Worm (Caenorhabditis elegans): ENCODE data around the gene msrp-4.

Gene msrp-4

DNA sequence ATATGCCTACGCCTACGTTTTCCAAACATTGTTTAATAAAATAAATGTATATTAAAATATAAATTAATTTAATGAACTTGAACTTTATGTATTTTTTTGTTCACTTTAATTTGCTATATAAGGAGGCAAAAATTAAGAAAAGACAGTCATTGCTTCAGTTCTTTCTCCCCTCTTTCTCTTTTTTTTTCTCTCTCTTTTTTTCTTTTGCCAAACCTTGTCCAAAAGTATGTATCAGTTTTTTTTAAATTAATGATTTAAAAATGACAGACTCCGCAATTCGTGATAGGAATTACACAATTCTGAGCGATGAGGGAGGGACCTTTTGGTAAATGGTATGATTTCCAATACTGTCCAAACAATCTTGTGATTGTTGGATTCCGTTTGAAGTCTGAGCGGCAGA lies 19.6 kb downstream of the msrp-4 start, which contains the start of gene F46F5.13:
F46F5.13 (plus strand) TSS at position 301 of the 400 bp plus-strand sequence.
- TF ChIP-seq ztf-1 (GFP tag; conservative IDR thresholded peaks at IDR 0.05) = no peak
- TF ChIP-seq Y55F3AM.14 (GFP tag; optimal IDR thresholded peaks at IDR 0.05) = no peak
- TF ChIP-seq lin-13 (GFP tag; optimal IDR thresholded peaks at IDR 0.05) = no peak
- no peak for TF ChIP-seq ztf-11 (tag; optimal IDR thresholded peaks at IDR 0.05)
- no peak for TF ChIP-seq fos-1 (tag; optimal IDR thresholded peaks at IDR 0.05)
- no peak for TF ChIP-seq aly-2 (tag; optimal IDR thresholded peaks at IDR 0.05)
- no peak for TF ChIP-seq unc-39 (tag; optimal IDR thresholded peaks at IDR 0.05)
- TF ChIP-seq unc-62 (GFP tag; optimal IDR thresholded peaks at IDR 0.05) = no peak
- no peak for TF ChIP-seq ztf-4 (tag; optimal IDR thresholded peaks at IDR 0.05)
- no peak for TF ChIP-seq mdl-1 (tag; optimal IDR thresholded peaks at IDR 0.05)
- TF ChIP-seq ceh-16 (tag; optimal IDR thresholded peaks at IDR 0.05) = no peak
- no peak for TF ChIP-seq ama-1 (optimal IDR thresholded peaks at IDR 0.05)
- no peak for TF ChIP-seq lin-11 (tag; optimal IDR thresholded peaks at IDR 0.05)
- no peak for TF ChIP-seq sma-3 (GFP tag; optimal IDR thresholded peaks at IDR 0.05)
- TF ChIP-seq lin-39 (tag; optimal IDR thresholded peaks at IDR 0.05) = no peak
- TF ChIP-seq alr-1 (tag; optimal IDR thresholded peaks at IDR 0.05) = no peak

- TF ChIP-seq nhr-23 (tag; optimal IDR thresholded peaks at IDR 0.05) = no peak
- TF ChIP-seq nhr-6 (tag; optimal IDR thresholded peaks at IDR 0.05) = no peak
- TF ChIP-seq mab-5 (tag; optimal IDR thresholded peaks at IDR 0.05) = no peak
- no peak for TF ChIP-seq blmp-1 (tag; optimal IDR thresholded peaks at IDR 0.05; ENCODE audit: insufficient read depth)
- TF ChIP-seq unc-39 (tag; optimal IDR thresholded peaks at IDR 0.05) = no peak
- no peak for TF ChIP-seq nhr-237 (tag; optimal IDR thresholded peaks at IDR 0.05)
- TF ChIP-seq elt-3 (tag; optimal IDR thresholded peaks at IDR 0.05) = no peak
- no peak for TF ChIP-seq unc-55 (GFP tag; optimal IDR thresholded peaks at IDR 0.05)
- TF ChIP-seq ceh-82 (tag; optimal IDR thresholded peaks at IDR 0.05) = no peak
- no peak for TF ChIP-seq nhr-129 (tag; optimal IDR thresholded peaks at IDR 0.05)
- TF ChIP-seq nhr-25 (tag; optimal IDR thresholded peaks at IDR 0.05) = no peak
- TF ChIP-seq elt-1 (tag; optimal IDR thresholded peaks at IDR 0.05) = no peak
- no peak for TF ChIP-seq peb-1 (tag; optimal IDR thresholded peaks at IDR 0.05)
- no peak for TF ChIP-seq F13H6.1 (tag; optimal IDR thresholded peaks at IDR 0.05)
- no peak for TF ChIP-seq nhr-77 (tag; optimal IDR thresholded peaks at IDR 0.05)
- no peak for TF ChIP-seq sem-4 (tag; optimal IDR thresholded peaks at IDR 0.05)
- no peak for TF ChIP-seq ceh-16 (tag; optimal IDR thresholded peaks at IDR 0.05)
- TF ChIP-seq zag-1 (tag; optimal IDR thresholded peaks at IDR 0.05) = no peak
- TF ChIP-seq lin-11 (tag; optimal IDR thresholded peaks at IDR 0.05) = no peak
- no peak for TF ChIP-seq crh-2 (tag; optimal IDR thresholded peaks at IDR 0.05)
These were observed 22.9 kb downstream of the msrp-4 start, which contains the start of gene F46F5.14 for ce11 chrII:799700-800099. Gene F46F5.14, plus strand, starts transcription at chrII:800000.

DNA sequence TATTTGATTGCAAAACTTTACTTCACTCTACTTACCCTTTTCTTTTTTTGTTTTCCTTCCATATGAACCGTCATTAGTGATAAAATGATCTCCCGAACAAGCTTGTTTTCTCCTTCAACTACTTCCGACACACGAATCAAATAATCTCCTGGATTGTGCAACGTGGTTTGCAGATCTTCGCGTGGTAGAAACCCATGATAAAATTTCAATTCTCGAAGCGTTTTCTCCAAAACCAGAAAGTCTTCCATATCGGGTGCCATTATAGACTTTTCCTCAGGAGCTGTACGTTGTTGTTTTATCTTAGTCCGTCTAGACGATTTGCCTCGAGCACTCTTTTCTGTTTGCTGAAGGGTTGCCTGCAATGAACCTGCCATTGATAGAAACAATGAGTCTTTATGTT lies 25.2 kb downstream of the msrp-4 start:
- TF ChIP-seq elt-3 (tag; optimal IDR thresholded peaks at IDR 0.05) = no peak
- no peak for TF ChIP-seq nhr-129 (tag; optimal IDR thresholded peaks at IDR 0.05)
- no peak for TF ChIP-seq unc-62 (GFP tag; optimal IDR thresholded peaks at IDR 0.05)
- no peak for TF ChIP-seq nhr-12 (tag; optimal IDR thresholded peaks at IDR 0.05)

DNA sequence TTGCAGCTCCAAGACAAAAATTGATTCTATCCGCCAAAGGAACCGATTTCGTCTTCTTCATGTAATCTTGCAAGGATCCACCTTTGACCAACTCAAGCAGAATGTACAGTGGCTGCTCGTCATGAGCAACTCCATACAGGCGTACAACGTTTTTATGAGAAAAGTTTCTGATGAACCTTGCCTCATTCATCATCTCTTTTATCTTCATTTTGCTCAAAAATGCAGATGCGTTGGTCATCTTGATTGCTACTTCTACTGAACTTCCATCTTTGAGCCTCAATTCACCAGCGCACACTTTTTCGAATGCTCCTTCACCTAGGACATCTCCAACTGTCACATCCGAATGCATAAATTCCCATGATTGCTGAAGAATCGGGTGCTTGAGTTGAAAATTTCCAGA lies 25.7 kb downstream of the msrp-4 start:
- no peak for TF ChIP-seq lin-13 (GFP tag; optimal IDR thresholded peaks at IDR 0.05)
- no peak for TF ChIP-seq nhr-12 (tag; optimal IDR thresholded peaks at IDR 0.05)
- no peak for TF ChIP-seq ceh-16 (tag; optimal IDR thresholded peaks at IDR 0.05)
- TF ChIP-seq alr-1 (tag; optimal IDR thresholded peaks at IDR 0.05) = no peak
- TF ChIP-seq ztf-11 (tag; optimal IDR thresholded peaks at IDR 0.05) = no peak
- TF ChIP-seq crh-2 (tag; optimal IDR thresholded peaks at IDR 0.05) = no peak
- TF ChIP-seq unc-39 (tag; optimal IDR thresholded peaks at IDR 0.05) = no peak
- no peak for TF ChIP-seq lsy-2 (tag; optimal IDR thresholded peaks at IDR 0.05)
- TF ChIP-seq ztf-1 (GFP tag; conservative IDR thresholded peaks at IDR 0.05) = no peak

- no peak for TF ChIP-seq unc-39 (tag; optimal IDR thresholded peaks at IDR 0.05)
- no peak for TF ChIP-seq Y55F3AM.14 (GFP tag; optimal IDR thresholded peaks at IDR 0.05)
- TF ChIP-seq nhr-11 (tag; optimal IDR thresholded peaks at IDR 0.05) = no peak
- TF ChIP-seq mab-5 (tag; optimal IDR thresholded peaks at IDR 0.05) = no peak
- TF ChIP-seq ceh-82 (tag; optimal IDR thresholded peaks at IDR 0.05) = no peak
- TF ChIP-seq nhr-25 (tag; optimal IDR thresholded peaks at IDR 0.05) = no peak
- no peak for TF ChIP-seq nhr-23 (tag; optimal IDR thresholded peaks at IDR 0.05)
These were observed 30.8 kb downstream of the msrp-4 start, which contains the start of gene F46F5.1 for ce11 chrII:791828-792227. Gene F46F5.1, minus strand, starts transcription at chrII:791928.
